Worm (Caenorhabditis elegans): ENCODE results near the gene tmed-1.

Gene tmed-1

DNA sequence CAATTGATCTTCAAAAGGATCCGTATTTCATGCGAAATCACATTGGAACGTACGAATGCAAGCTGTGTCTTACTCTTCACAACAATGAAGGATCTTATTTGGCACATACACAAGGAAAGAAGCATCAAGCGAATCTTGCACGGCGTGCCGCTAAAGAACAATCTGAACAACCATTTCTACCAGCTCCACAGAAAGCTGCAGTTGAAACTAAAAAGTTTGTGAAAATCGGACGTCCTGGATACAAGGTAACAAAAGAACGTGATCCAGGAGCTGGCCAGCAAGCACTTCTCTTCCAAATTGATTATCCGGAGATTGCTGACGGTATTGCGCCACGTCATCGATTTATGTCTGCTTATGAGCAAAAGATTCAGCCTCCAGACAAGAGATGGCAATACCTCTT, 6.6 kb upstream of the tmed-1 start:
- TF ChIP-seq ceh-30 (tag; optimal IDR thresholded peaks at IDR 0.05) (no peak), pax-1 (tag; optimal IDR thresholded peaks at IDR 0.05) (no peak), Y22D7AL.16 (tag; optimal IDR thresholded peaks at IDR 0.05) (no peak), hlh-6 (tag; optimal IDR thresholded peaks at IDR 0.05) (no peak), nfya-1 (tag; optimal IDR thresholded peaks at IDR 0.05) (no peak), hlh-13 (GFP tag; optimal IDR thresholded peaks at IDR 0.05) (no peak), lin-11 (tag; optimal IDR thresholded peaks at IDR 0.05) (no peak), ceh-2 (tag; optimal IDR thresholded peaks at IDR 0.05) (no peak), ceh-24 (tag; optimal IDR thresholded peaks at IDR 0.05) (no peak), C08G9.2 (tag; optimal IDR thresholded peaks at IDR 0.05) (no peak), che-1 (tag; optimal IDR thresholded peaks at IDR 0.05) (no peak), ceh-31 (tag; optimal IDR thresholded peaks at IDR 0.05) (no peak)

DNA sequence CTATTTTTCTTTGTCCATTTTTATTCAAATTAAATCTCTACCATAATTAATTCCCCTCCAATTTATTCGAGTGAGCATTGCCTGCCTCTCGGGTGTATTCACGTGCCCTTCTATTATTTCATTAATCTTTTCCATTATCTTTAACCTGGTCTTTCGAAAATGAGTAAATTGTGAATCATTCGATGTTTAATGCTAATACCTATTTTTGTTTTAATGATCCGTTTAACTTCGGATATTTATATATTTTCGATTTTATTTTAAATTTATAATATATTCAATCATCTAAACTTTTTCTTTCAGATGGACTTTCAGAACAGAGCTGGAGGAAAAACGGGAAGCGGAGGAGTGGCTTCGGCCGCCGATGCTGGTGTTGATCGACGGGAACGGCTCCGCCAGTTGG, 6.2 kb upstream of the tmed-1 start, which contains the start of gene repo-1:
TSS of gene repo-1 (plus strand) at position 301 of the 400 bp plus-strand sequence.
- TF ChIP-seq pag-3 (tag; optimal IDR thresholded peaks at IDR 0.05; ENCODE audit: borderline replicate concordance): no peak
- no peak for TF ChIP-seq unc-86 (tag; optimal IDR thresholded peaks at IDR 0.05)
- no peak for TF ChIP-seq ceh-45 (GFP tag; IDR thresholded peaks at IDR 0.05)
- no peak for TF ChIP-seq fax-1 (tag; optimal IDR thresholded peaks at IDR 0.05)
- TF ChIP-seq eyg-1 (tag; optimal IDR thresholded peaks at IDR 0.05): no peak
- no peak for TF ChIP-seq C08G9.2 (tag; optimal IDR thresholded peaks at IDR 0.05)
- no peak for TF ChIP-seq ceh-9 (tag; optimal IDR thresholded peaks at IDR 0.05)
- TF ChIP-seq unc-42 (tag; optimal IDR thresholded peaks at IDR 0.05): no peak
- TF ChIP-seq Y22D7AL.16 (tag; optimal IDR thresholded peaks at IDR 0.05): no peak
- no peak for TF ChIP-seq tbx-7 (tag; optimal IDR thresholded peaks at IDR 0.05)
- TF ChIP-seq dmd-4 (tag; optimal IDR thresholded peaks at IDR 0.05; ENCODE audit: borderline replicate concordance): no peak
- no peak for TF ChIP-seq nhr-11 (tag; optimal IDR thresholded peaks at IDR 0.05)
- no peak for TF ChIP-seq fkh-6 (tag; optimal IDR thresholded peaks at IDR 0.05)
- no peak for TF ChIP-seq hlh-30 (tag; optimal IDR thresholded peaks at IDR 0.05; ENCODE audit: insufficient read depth)
- no peak for TF ChIP-seq unc-55 (GFP tag; optimal IDR thresholded peaks at IDR 0.05)
- TF ChIP-seq elt-4 (tag; optimal IDR thresholded peaks at IDR 0.05): no peak
- TF ChIP-seq tbx-2 (tag; optimal IDR thresholded peaks at IDR 0.05): no peak

DNA sequence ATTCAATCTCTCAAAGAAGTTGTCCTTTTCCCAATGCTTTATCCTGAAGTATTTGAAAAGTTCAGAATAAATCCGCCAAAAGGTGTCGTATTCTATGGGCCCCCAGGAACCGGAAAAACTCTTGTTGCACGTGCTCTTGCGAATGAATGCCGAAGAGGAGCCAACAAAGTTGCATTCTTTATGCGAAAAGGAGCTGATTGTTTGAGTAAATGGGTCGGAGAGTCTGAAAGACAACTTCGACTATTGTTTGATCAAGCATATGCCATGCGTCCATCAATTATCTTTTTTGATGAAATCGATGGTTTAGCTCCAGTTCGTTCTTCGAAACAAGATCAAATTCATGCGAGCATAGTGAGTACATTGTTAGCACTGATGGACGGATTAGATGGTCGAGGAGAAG, 2.8 kb upstream of the tmed-1 start:
- no peak for TF ChIP-seq pqm-1 (tag; optimal IDR thresholded peaks at IDR 0.05)
- no peak for TF ChIP-seq sox-4 (tag; optimal IDR thresholded peaks at IDR 0.05)
- TF ChIP-seq hlh-8 (tag; optimal IDR thresholded peaks at IDR 0.05): no peak
- no peak for TF ChIP-seq ceh-48 (tag; optimal IDR thresholded peaks at IDR 0.05)
- no peak for TF ChIP-seq lin-11 (tag; optimal IDR thresholded peaks at IDR 0.05)
- TF ChIP-seq fkh-6 (tag; optimal IDR thresholded peaks at IDR 0.05): no peak
- TF ChIP-seq ets-4 (tag; optimal IDR thresholded peaks at IDR 0.05): no peak

DNA sequence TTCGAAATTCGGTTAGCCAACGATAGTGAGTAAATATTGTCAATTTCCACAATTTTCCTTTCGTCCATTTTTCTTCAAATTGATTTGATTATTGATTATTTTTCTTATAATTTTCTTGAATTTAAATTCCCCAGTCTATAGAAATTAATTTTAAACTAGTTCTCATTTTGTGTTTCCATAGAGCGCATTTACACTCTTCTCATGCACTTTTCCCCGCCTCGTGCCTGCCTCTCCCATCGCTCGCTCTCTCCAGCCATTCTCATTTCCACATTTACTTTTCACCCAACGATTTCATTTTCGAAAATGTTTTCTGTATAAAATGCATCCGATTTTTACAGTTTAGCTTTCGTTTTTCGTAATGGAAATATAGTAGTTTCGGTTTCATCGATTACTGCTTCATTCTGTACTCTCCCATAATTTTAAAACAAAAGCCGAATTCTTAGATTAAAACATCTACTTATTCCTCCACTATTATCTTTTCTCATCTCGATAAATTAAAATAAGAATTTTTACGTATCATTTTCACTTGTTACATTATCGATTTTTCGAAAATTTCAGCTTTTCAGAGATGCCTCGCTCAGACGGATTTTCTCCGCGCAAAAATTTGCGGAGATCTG, 1.1 kb upstream of the tmed-1 start, which contains the start of gene lex-1:
TSS of gene lex-1 (plus strand) at position 567 of the 617 bp plus-strand sequence.
- TF ChIP-seq hlh-30 (tag; optimal IDR thresholded peaks at IDR 0.05; ENCODE audit: insufficient read depth): peak; percentile 75
- peak; percentile 27 for TF ChIP-seq unc-42 (tag; optimal IDR thresholded peaks at IDR 0.05)
- TF ChIP-seq npax-4 (tag; optimal IDR thresholded peaks at IDR 0.05): no peak
- TF ChIP-seq ceh-31 (tag; optimal IDR thresholded peaks at IDR 0.05): peak; percentile 26
- TF ChIP-seq nfya-1 (tag; optimal IDR thresholded peaks at IDR 0.05): peak; percentile 38

DNA sequence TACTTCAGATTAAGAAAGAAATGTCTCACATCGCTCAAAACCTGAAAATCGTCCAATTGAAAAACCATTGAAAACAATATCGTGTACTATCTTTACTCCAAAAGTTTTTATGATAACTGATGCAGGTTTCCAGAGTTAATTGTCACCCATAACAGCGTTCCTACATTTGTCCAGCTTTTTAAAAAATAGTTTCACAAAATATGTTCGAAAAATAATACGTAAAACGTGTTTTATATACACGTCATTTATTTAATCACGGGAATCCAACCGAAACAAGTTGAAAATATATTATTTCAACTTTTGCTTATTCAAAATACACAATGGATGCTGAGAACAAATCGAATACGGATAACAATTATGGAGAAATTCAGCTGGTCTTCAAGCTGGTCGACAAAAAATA, 2.5 kb downstream of the tmed-1 start, which contains the start of gene K08E4.7:
TSS of gene K08E4.7 (plus strand) at position 301 of the 400 bp plus-strand sequence.
- TF ChIP-seq hlh-6 (tag; optimal IDR thresholded peaks at IDR 0.05) (no peak), fkh-10 (GFP tag; optimal IDR thresholded peaks at IDR 0.05) (no peak), lin-11 (tag; optimal IDR thresholded peaks at IDR 0.05) (no peak), ceh-30 (tag; optimal IDR thresholded peaks at IDR 0.05) (no peak), hlh-13 (GFP tag; optimal IDR thresholded peaks at IDR 0.05) (no peak), nhr-11 (tag; optimal IDR thresholded peaks at IDR 0.05) (no peak), ceh-18 (tag; optimal IDR thresholded peaks at IDR 0.05) (no peak), ceh-22 (tag; optimal IDR thresholded peaks at IDR 0.05) (no peak), ceh-14 (tag; optimal IDR thresholded peaks at IDR 0.05) (no peak), pha-2 (tag; optimal IDR thresholded peaks at IDR 0.05) (no peak), hlh-30 (tag; optimal IDR thresholded peaks at IDR 0.05; ENCODE audit: insufficient read depth) (no peak), Y22D7AL.16 (tag; optimal IDR thresholded peaks at IDR 0.05) (no peak), C08G9.2 (tag; optimal IDR thresholded peaks at IDR 0.05) (no peak)

Data from whole organism, late embryonic.